Worm (Caenorhabditis elegans) whole organism, L2 larva: ENCODE measurements around the gene Y56A3A.2.

Source experiments
- ama-1 ChIP-seq: fragments of 150-350 bp; optimal IDR thresholded peaks from 2 replicates; lab custom pipeline; 2018; ENCODE audit warnings: inconsistent platforms
- nhr-237 ChIP-seq: fragments of 150-350 bp; optimal IDR thresholded peaks from 2 replicates; lab custom pipeline; 2014; ENCODE audit warnings: missing biosample characterization, missing genetic modification characterization
- unc-62 ChIP-seq: fragments of 150-350 bp; optimal IDR thresholded peaks from 2 replicates; lab custom pipeline; 2014; ENCODE audit warnings: missing biosample characterization, missing genetic modification reagents, missing genetic modification characterization

DNA sequence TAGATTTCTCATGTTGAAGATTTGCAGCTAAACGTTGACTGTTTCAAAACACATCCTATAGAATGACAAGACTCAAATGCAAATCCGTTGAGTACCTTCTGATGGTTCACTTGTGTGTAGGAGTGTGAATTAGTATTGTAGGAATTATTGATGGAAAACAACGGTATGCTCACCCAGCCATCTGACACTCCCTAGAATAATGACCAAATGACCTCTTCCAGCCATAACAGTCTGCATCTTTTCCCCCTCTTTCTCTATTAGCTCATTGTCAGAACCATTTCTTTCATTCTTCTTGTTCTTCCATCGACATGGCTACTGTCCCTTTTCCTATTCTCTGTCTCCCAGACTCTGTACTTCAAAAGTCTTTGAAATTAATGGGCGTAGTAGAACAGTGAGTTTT, 46.6 kb upstream of the Y56A3A.2 start, which contains the start of gene fbxb-24:
- TF ChIP-seq ama-1 (lab: Kevin White, UChicago) (no peak), unc-62 (GFP tag; lab: Kevin White, UChicago) (no peak), nhr-237 (no peak)
